Fruit fly (Drosophila melanogaster) whole organism, embryonic: Measurements from ENCODE around the gene CG31287.
A peak's percentile ranks its signal among the peaks of the same experiment; 100 is the strongest.

ENCODE experiments used
- ATbp ChIP-seq: fragments of 200-800 bp; sonication (Bioruptor generic); optimal IDR thresholded peaks from 2 replicates; lab custom pipeline; 2017; ENCODE audit warnings: missing biosample characterization, mild to moderate bottlenecking, missing genetic modification characterization, missing genetic modification reagents
- CG10366 ChIP-seq: fragments of 200-800 bp; sonication (Bioruptor generic); IDR thresholded peaks from 2 replicates; pipeline ENCODE4 v1.3.6; 2022; ENCODE audit warnings: missing biosample characterization, missing genetic modification characterization
- CG10979 ChIP-seq: fragments of 200-800 bp; sonication (Bioruptor generic); optimal IDR thresholded peaks from 2 replicates; lab custom pipeline; 2018; ENCODE audit warnings: missing biosample characterization, mild to moderate bottlenecking, missing genetic modification characterization, moderate library complexity
- CG11504 ChIP-seq: fragments of 200-800 bp; sonication (Bioruptor generic); optimal IDR thresholded peaks from 3 replicates; lab custom pipeline; 2019; ENCODE audit warnings: missing biosample characterization, mild to moderate bottlenecking, missing genetic modification characterization, moderate library complexity
- CG11723 ChIP-seq: fragments of 200-800 bp; sonication (Bioruptor generic); optimal IDR thresholded peaks from 2 replicates; lab custom pipeline; 2017; ENCODE audit warnings: missing biosample characterization, mild to moderate bottlenecking, missing genetic modification characterization
- CG12744 ChIP-seq: fragments of 200-800 bp; sonication (Bioruptor generic); optimal IDR thresholded peaks from 2 replicates; lab custom pipeline; 2016; ENCODE audit warnings: missing biosample characterization, missing genetic modification characterization
- CG13287 ChIP-seq: fragments of 200-800 bp; sonication (Bioruptor generic); IDR thresholded peaks from 2 replicates; pipeline ENCODE4 v1.3.6; 2022; ENCODE audit warnings: missing biosample characterization, missing genetic modification characterization; ENCODE audit not compliant: partially characterized antibody
- CG13424 ChIP-seq: fragments of 200-800 bp; sonication (Bioruptor generic); optimal IDR thresholded peaks from 2 replicates; lab custom pipeline; 2019; ENCODE audit warnings: missing biosample characterization, mild to moderate bottlenecking, missing genetic modification characterization, moderate library complexity
- CG16779 ChIP-seq: fragments of 200-800 bp; sonication (Bioruptor generic); IDR thresholded peaks from 2 replicates; pipeline ENCODE4 v1.3.6; 2022; ENCODE audit warnings: missing biosample characterization, missing genetic modification characterization
- CG2199 ChIP-seq: fragments of 200-800 bp; sonication (Bioruptor generic); IDR thresholded peaks from 3 replicates; pipeline ENCODE4 v1.3.6; 2022; ENCODE audit warnings: missing biosample characterization, missing genetic modification characterization
- CG33557 ChIP-seq: fragments of 200-800 bp; sonication (Bioruptor generic); optimal IDR thresholded peaks from 2 replicates; lab custom pipeline; 2019; ENCODE audit warnings: missing biosample characterization, mild to moderate bottlenecking, missing genetic modification characterization, moderate library complexity
- CG3407 ChIP-seq: fragments of 200-800 bp; sonication (Bioruptor generic); optimal IDR thresholded peaks from 2 replicates; lab custom pipeline; 2018; ENCODE audit warnings: missing biosample characterization, mild to moderate bottlenecking, missing genetic modification characterization
- CG34422 ChIP-seq: fragments of 200-800 bp; sonication (Bioruptor generic); IDR thresholded peaks from 3 replicates; pipeline ENCODE4 v1.3.6; 2022; ENCODE audit warnings: missing biosample characterization, missing genetic modification characterization
- CG6791 ChIP-seq: fragments of 200-800 bp; sonication (Bioruptor generic); IDR thresholded peaks from 3 replicates; pipeline ENCODE4 v1.3.6; 2022; ENCODE audit warnings: missing biosample characterization, missing genetic modification characterization; ENCODE audit not compliant: partially characterized antibody
- CG8944 ChIP-seq: fragments of 200-800 bp; sonication (Bioruptor generic); optimal IDR thresholded peaks from 3 replicates; lab custom pipeline; 2016; ENCODE audit warnings: missing biosample characterization, missing genetic modification characterization
- CkIIα-i1 ChIP-seq: fragments of 200-800 bp; sonication (Bioruptor generic); IDR thresholded peaks from 2 replicates; pipeline ENCODE4 v1.3.6; 2022; ENCODE audit warnings: missing biosample characterization, missing genetic modification characterization
- Dip2 ChIP-seq: fragments of 200-800 bp; sonication (Bioruptor generic); IDR thresholded peaks from 2 replicates; pipeline ENCODE4 v1.3.6; 2022; ENCODE audit warnings: missing biosample characterization, missing genetic modification characterization
- E2f2 ChIP-seq: fragments of 200-800 bp; sonication (Bioruptor generic); IDR thresholded peaks from 2 replicates; pipeline ENCODE4 v1.3.6; 2022; ENCODE audit warnings: missing biosample characterization, missing genetic modification characterization
- Ets65A ChIP-seq: fragments of 200-800 bp; sonication (Bioruptor generic); peaks from one replicate; lab custom pipeline; 2016; ENCODE audit warnings: missing biosample characterization, missing genetic modification characterization
- Gsc ChIP-seq: fragments of 200-800 bp; sonication (Bioruptor generic); IDR thresholded peaks from 2 replicates; pipeline ENCODE4 v1.3.6; 2022; ENCODE audit warnings: missing biosample characterization, missing genetic modification characterization
- Hmx ChIP-seq: fragments of 200-800 bp; sonication (Bioruptor generic); optimal IDR thresholded peaks from 2 replicates; lab custom pipeline; 2016; ENCODE audit warnings: missing biosample characterization, missing genetic modification characterization
- MTF-1 ChIP-seq: fragments of 200-800 bp; sonication (Bioruptor generic); optimal IDR thresholded peaks from 2 replicates; lab custom pipeline; 2018; ENCODE audit warnings: missing biosample characterization, mild to moderate bottlenecking, missing genetic modification characterization, borderline replicate concordance
- Pdp1 ChIP-seq, 2 experiments: fragments of 200-800 bp; sonication (Bioruptor generic); optimal IDR thresholded peaks; 3 replicates each; lab custom pipeline; 2016; ENCODE audit warnings: missing biosample characterization in 2 of 2, missing genetic modification characterization in 2 of 2, mild to moderate bottlenecking in 1 of 2, moderate library complexity in 1 of 2
- Rfx ChIP-seq: fragments of 200-800 bp; sonication (Bioruptor generic); IDR thresholded peaks from 2 replicates; pipeline ENCODE4 v1.3.6; 2022; ENCODE audit warnings: missing biosample characterization, missing genetic modification characterization
- Sox102F ChIP-seq: fragments of 200-800 bp; sonication (Bioruptor generic); optimal IDR thresholded peaks from 2 replicates; lab custom pipeline; 2018; ENCODE audit warnings: missing biosample characterization, mild to moderate bottlenecking, missing genetic modification characterization, moderate library complexity
- Sry-β ChIP-seq: fragments of 200-800 bp; sonication (Bioruptor generic); optimal IDR thresholded peaks from 2 replicates; lab custom pipeline; 2018; ENCODE audit warnings: missing biosample characterization, mild to moderate bottlenecking, missing genetic modification characterization, moderate library complexity
- TFAM ChIP-seq: fragments of 200-800 bp; sonication (Bioruptor generic); optimal IDR thresholded peaks from 2 replicates; lab custom pipeline; 2017; ENCODE audit warnings: missing biosample characterization, missing genetic modification characterization, inconsistent platforms
- Taf1 ChIP-seq: fragments of 200-800 bp; sonication (Bioruptor generic); IDR thresholded peaks from 2 replicates; pipeline ENCODE4 v1.3.6; 2022; ENCODE audit warnings: missing biosample characterization, missing genetic modification characterization
- Tbp ChIP-seq: fragments of >200 bp; optimal IDR thresholded peaks from 2 replicates; lab custom pipeline; 2018; ENCODE audit warnings: missing biosample characterization, missing genetic modification characterization
- Xrp1 ChIP-seq: fragments of 200-800 bp; sonication (Bioruptor generic); IDR thresholded peaks from 2 replicates; pipeline ENCODE4 v1.3.6; 2022; ENCODE audit warnings: missing biosample characterization, missing genetic modification characterization
- YL-1 ChIP-seq: fragments of 200-800 bp; sonication (Bioruptor generic); optimal IDR thresholded peaks from 3 replicates; lab custom pipeline; 2017; ENCODE audit warnings: missing biosample characterization, mild to moderate bottlenecking, missing genetic modification characterization
- chinmo ChIP-seq: fragments of 200-800 bp; sonication (Bioruptor generic); IDR thresholded peaks from 4 replicates; pipeline ENCODE4 v1.3.6; 2022; ENCODE audit warnings: missing biosample characterization, missing genetic modification characterization; ENCODE audit not compliant: partially characterized antibody
- chm ChIP-seq: fragments of 200-800 bp; sonication (Bioruptor generic); IDR thresholded peaks from 2 replicates; pipeline ENCODE4 v1.3.6; 2022; ENCODE audit warnings: missing biosample characterization, missing genetic modification characterization
- danr ChIP-seq: fragments of 200-800 bp; sonication (Bioruptor generic); IDR thresholded peaks from 2 replicates; pipeline ENCODE4 v1.3.6; 2022; ENCODE audit warnings: missing biosample characterization, missing genetic modification characterization
- disco-r ChIP-seq: fragments of 200-800 bp; sonication (Bioruptor generic); optimal IDR thresholded peaks from 2 replicates; lab custom pipeline; 2016; ENCODE audit warnings: missing biosample characterization, missing genetic modification characterization
- fd64A ChIP-seq: fragments of 200-800 bp; sonication (Bioruptor generic); optimal IDR thresholded peaks from 3 replicates; lab custom pipeline; 2018; ENCODE audit warnings: missing biosample characterization, mild to moderate bottlenecking, missing genetic modification characterization
- fru ChIP-seq: fragments of >200 bp; optimal IDR thresholded peaks from 2 replicates; lab custom pipeline; 2017
- gce ChIP-seq: fragments of 200-800 bp; sonication (Bioruptor generic); IDR thresholded peaks from 3 replicates; pipeline ENCODE4 v1.3.6; 2022; ENCODE audit warnings: missing biosample characterization, missing genetic modification characterization
- grn ChIP-seq: fragments of 200-800 bp; sonication (Bioruptor generic); optimal IDR thresholded peaks from 3 replicates; lab custom pipeline; 2017; ENCODE audit warnings: missing biosample characterization, missing genetic modification characterization
- gsb ChIP-seq: fragments of 200-800 bp; sonication (Bioruptor generic); IDR thresholded peaks from 2 replicates; pipeline ENCODE4 v1.3.6; 2022; ENCODE audit warnings: missing biosample characterization, missing genetic modification characterization
- ham ChIP-seq: fragments of 200-800 bp; sonication (Bioruptor generic); IDR thresholded peaks from 2 replicates; pipeline ENCODE4 v1.3.6; 2022; ENCODE audit warnings: missing biosample characterization, missing genetic modification characterization
- lilli ChIP-seq: fragments of 200-800 bp; sonication (Bioruptor generic); optimal IDR thresholded peaks from 3 replicates; lab custom pipeline; 2016; ENCODE audit warnings: missing biosample characterization, missing genetic modification characterization
- mam ChIP-seq: fragments of 200-800 bp; sonication (Bioruptor generic); optimal IDR thresholded peaks from 3 replicates; lab custom pipeline; 2016; ENCODE audit warnings: missing biosample characterization, missing genetic modification characterization
- nerfin-1 ChIP-seq: fragments of 200-800 bp; sonication (Bioruptor generic); optimal IDR thresholded peaks from 3 replicates; lab custom pipeline; 2019; ENCODE audit warnings: missing biosample characterization, mild to moderate bottlenecking, missing genetic modification characterization, moderate library complexity
- odd ChIP-seq: fragments of 200-800 bp; sonication (Bioruptor generic); optimal IDR thresholded peaks from 2 replicates; lab custom pipeline; 2017; ENCODE audit warnings: missing biosample characterization, mild to moderate bottlenecking, missing genetic modification characterization
- repo ChIP-seq: fragments of 200-800 bp; sonication (Bioruptor generic); optimal IDR thresholded peaks from 2 replicates; lab custom pipeline; 2016; ENCODE audit warnings: missing biosample characterization, missing genetic modification characterization
- rib ChIP-seq: fragments of 200-800 bp; sonication (Bioruptor generic); IDR thresholded peaks from 2 replicates; pipeline ENCODE4 v1.3.6; 2022; ENCODE audit warnings: missing biosample characterization, missing genetic modification characterization
- salm ChIP-seq: fragments of 200-800 bp; sonication (Bioruptor generic); optimal IDR thresholded peaks from 2 replicates; lab custom pipeline; 2018; ENCODE audit warnings: missing biosample characterization, mild to moderate bottlenecking, missing genetic modification characterization
- sr ChIP-seq: fragments of 200-800 bp; sonication (Bioruptor generic); IDR thresholded peaks from 3 replicates; pipeline ENCODE4 v1.3.6; 2022; ENCODE audit warnings: missing biosample characterization, missing genetic modification characterization
- tup ChIP-seq: fragments of 200-800 bp; sonication (Bioruptor generic); optimal IDR thresholded peaks from 2 replicates; lab custom pipeline; 2016; ENCODE audit warnings: missing biosample characterization, mild to moderate bottlenecking, missing genetic modification characterization, moderate library complexity
- vvl ChIP-seq: fragments of 200-800 bp; sonication (Bioruptor generic); IDR thresholded peaks from 2 replicates; pipeline ENCODE4 v1.3.6; 2022; ENCODE audit warnings: missing biosample characterization, missing genetic modification characterization

CG31287 gene

DNA sequence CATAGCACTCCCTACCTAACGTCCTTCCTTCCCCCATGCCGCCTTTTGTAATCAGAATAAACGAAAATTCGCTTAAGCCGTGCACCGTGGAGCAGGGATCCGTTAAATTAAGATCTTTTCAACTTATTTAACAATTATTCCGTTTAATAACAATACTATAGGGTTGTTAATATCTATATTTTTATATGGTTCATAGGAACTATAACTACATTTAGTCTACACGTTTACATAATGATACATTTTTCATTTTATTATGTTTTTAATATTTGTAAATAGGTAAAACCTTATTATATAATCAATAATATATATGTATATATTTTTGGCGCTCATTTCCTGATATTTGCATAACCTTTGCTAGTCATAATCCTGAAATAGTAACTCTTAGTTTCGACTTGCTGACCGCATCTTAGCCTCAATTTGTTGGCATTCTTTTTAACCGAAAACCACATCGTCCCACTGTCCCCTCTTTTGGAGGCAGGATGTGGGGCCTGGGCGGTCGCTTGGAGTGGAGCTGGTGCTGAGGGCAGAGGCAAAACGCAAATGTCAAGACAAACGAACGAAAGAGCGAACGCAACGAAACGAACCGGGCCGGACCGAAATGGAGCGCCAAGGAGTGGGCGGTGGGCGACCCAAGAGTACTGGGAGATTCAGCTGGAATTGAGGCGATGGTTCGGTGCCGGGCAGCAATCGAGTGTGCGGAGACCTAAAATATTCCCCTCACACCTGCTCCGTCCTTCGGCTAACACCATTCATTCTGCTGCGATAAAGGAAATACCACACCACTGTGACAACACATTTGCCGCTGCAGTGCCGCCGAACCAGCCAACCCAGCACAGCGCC is 6.8 kb downstream of the CG31287 start (continued):
- no peak for TF ChIP-seq gce (GFP tag; lab: Robert Waterston, UW)
- no peak for TF ChIP-seq TFAM (GFP tag; lab: Kevin White, UChicago)
- TF ChIP-seq ATbp: no peak
- TF ChIP-seq vvl (GFP tag; lab: Robert Waterston, UW): no peak
- TF ChIP-seq chm (GFP tag; lab: Robert Waterston, UW): peak; percentile 73; the same call in 1 of the 2 replicates
- TF ChIP-seq tup (GFP tag; lab: Kevin White, UChicago): no peak
- TF ChIP-seq Pdp1 (GFP tag; optimal IDR thresholded peaks at IDR 0.05; lab: Kevin White, UChicago): peak in 1 of 2 experiments; percentile 7
- no peak for TF ChIP-seq Gsc (GFP tag; lab: Robert Waterston, UW)
- no peak; the same call in 1 of the 2 replicates for TF ChIP-seq gsb
- TF ChIP-seq grn: no peak
- peak; percentile 71 for TF ChIP-seq CG11504 (tag; lab: Kevin White, UChicago)
- TF ChIP-seq salm (tag; lab: Kevin White, UChicago): no peak
- TF ChIP-seq ham (GFP tag; lab: Robert Waterston, UW): no peak
- peak; percentile 40 for TF ChIP-seq Sox102F (GFP tag; lab: Kevin White, UChicago)
- TF ChIP-seq CkIIα-i1 (GFP tag; lab: Robert Waterston, UW): no peak
- no peak for TF ChIP-seq Dip2 (GFP tag; lab: Robert Waterston, UW)
- TF ChIP-seq CG13424 (tag; lab: Kevin White, UChicago): peak; percentile 40
- TF ChIP-seq YL-1 (GFP tag; lab: Kevin White, UChicago): no peak
- no peak for TF ChIP-seq lilli (GFP tag; lab: Kevin White, UChicago)
- TF ChIP-seq MTF-1: no peak
- no peak for TF ChIP-seq Taf1
- TF ChIP-seq Ets65A (GFP tag; lab: Kevin White, UChicago): no peak
- no peak for TF ChIP-seq E2f2 (GFP tag; lab: Robert Waterston, UW)
- TF ChIP-seq disco-r (GFP tag; lab: Kevin White, UChicago): no peak
- no peak for TF ChIP-seq fd64A (GFP tag; lab: Kevin White, UChicago)
- no peak for TF ChIP-seq rib (GFP tag; lab: Robert Waterston, UW)
- no peak for TF ChIP-seq Rfx (GFP tag; lab: Robert Waterston, UW)
- TF ChIP-seq CG16779 (GFP tag; lab: Robert Waterston, UW): no peak
- 0 out of 3 replicates have a peak, but pooled peaks have one; percentile 66 for TF ChIP-seq CG2199 (GFP tag; lab: Robert Waterston, UW)
- no peak for TF ChIP-seq Tbp (GFP tag; lab: Kevin White, UChicago)
- TF ChIP-seq nerfin-1 (tag; lab: Kevin White, UChicago): no peak
- no peak for TF ChIP-seq CG10366
- TF ChIP-seq CG33557 (GFP tag; lab: Kevin White, UChicago): no peak
- TF ChIP-seq repo: no peak
- no peak for TF ChIP-seq CG6791 (GFP tag; lab: Robert Waterston, UW)
- TF ChIP-seq Hmx: no peak
- no peak for TF ChIP-seq CG10979 (tag; lab: Kevin White, UChicago)
- TF ChIP-seq Xrp1: no peak
- TF ChIP-seq Sry-β (GFP tag; lab: Kevin White, UChicago): no peak
- no peak for TF ChIP-seq CG8944 (GFP tag; lab: Kevin White, UChicago)
- TF ChIP-seq CG11723 (GFP tag; lab: Kevin White, UChicago): no peak
- no peak for TF ChIP-seq chinmo (GFP tag; lab: Robert Waterston, UW)
- no peak for TF ChIP-seq CG12744 (GFP tag; lab: Kevin White, UChicago)
- TF ChIP-seq mam: no peak
- no peak for TF ChIP-seq CG13287 (GFP tag; lab: Robert Waterston, UW)
- TF ChIP-seq odd (GFP tag; lab: Kevin White, UChicago): peak; percentile 49
- TF ChIP-seq CG3407 (GFP tag; lab: Kevin White, UChicago): no peak
- TF ChIP-seq sr (GFP tag; lab: Robert Waterston, UW): peak; percentile 62; the same call in 2 of the 3 replicates
- TF ChIP-seq fru (lab: Kevin White, UChicago): no peak
- TF ChIP-seq danr (GFP tag; lab: Robert Waterston, UW): no peak
- no peak for TF ChIP-seq CG34422 (GFP tag; lab: Robert Waterston, UW)
